Fruit fly (Drosophila melanogaster): Measurements from ENCODE around the gene ERp44.

- TF ChIP-seq EcR (GFP tag; optimal IDR thresholded peaks at IDR 0.05) (no peak), psq (optimal IDR thresholded peaks at IDR 0.05) (no peak)
Measured at dm6 chrX:16308953-16309352, 11.4 kb upstream of the ERp44 start.

All from whole organism.